Worm (Caenorhabditis elegans): ENCODE results near the gene dmsr-15.

The dmsr-15 gene

ce11 chrV:6828786-6829185 is at the start of gene dmsr-15:
dmsr-15 (minus strand) TSS chrV:6828886.
- no peak for TF ChIP-seq mec-3 (tag; optimal IDR thresholded peaks at IDR 0.05; ENCODE audit: borderline replicate concordance)

ce11 chrV:6876763-6877515 is 48.3 kb upstream of the dmsr-15 start:
- TF ChIP-seq tbx-7 (tag; optimal IDR thresholded peaks at IDR 0.05) (no peak), ama-1 (optimal IDR thresholded peaks at IDR 0.05) (no peak), Y22D7AL.16 (tag; optimal IDR thresholded peaks at IDR 0.05) (no peak), unc-86 (tag; optimal IDR thresholded peaks at IDR 0.05) (no peak), dmd-4 (tag; optimal IDR thresholded peaks at IDR 0.05; ENCODE audit: borderline replicate concordance) (no peak), ttx-3 (tag; optimal IDR thresholded peaks at IDR 0.05) (no peak), hlh-30 (tag; optimal IDR thresholded peaks at IDR 0.05; ENCODE audit: insufficient read depth) (no peak), mec-3 (tag; optimal IDR thresholded peaks at IDR 0.05; ENCODE audit: borderline replicate concordance) (no peak), pag-3 (tag; optimal IDR thresholded peaks at IDR 0.05; ENCODE audit: borderline replicate concordance) (no peak), pros-1 (tag; optimal IDR thresholded peaks at IDR 0.05) (no peak), ztf-16 (tag; optimal IDR thresholded peaks at IDR 0.05) (no peak), zip-5 (tag; optimal IDR thresholded peaks at IDR 0.05) (no peak), pha-2 (tag; optimal IDR thresholded peaks at IDR 0.05) (no peak), fkh-6 (tag; optimal IDR thresholded peaks at IDR 0.05) (no peak), ceh-24 (tag; optimal IDR thresholded peaks at IDR 0.05) (no peak), syd-9 (tag; optimal IDR thresholded peaks at IDR 0.05) (no peak), unc-42 (tag; optimal IDR thresholded peaks at IDR 0.05) (no peak), K02D7.2 (tag; optimal IDR thresholded peaks at IDR 0.05) (no peak), sox-4 (tag; optimal IDR thresholded peaks at IDR 0.05) (no peak)

DNA sequence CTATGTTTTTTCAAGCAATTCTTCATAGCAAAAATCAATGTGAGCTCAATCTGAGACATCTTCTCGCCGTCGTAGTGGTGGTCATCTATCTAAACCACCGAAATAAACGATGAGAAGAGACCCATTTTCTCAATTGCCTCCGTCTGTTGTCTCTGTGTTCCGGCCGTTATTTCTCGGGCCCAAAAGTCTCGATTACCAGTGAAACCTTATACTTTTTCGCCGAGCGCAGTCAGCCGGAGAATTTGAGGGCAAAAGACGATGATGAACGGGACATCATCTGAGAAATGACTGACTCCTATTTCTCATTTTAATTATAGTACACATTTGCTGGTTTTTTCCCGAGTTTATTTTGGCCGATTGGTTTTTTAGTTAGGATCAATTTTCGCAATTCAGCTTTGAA is 47.1 kb upstream of the dmsr-15 start:
- peak; percentile 81 for TF ChIP-seq ceh-34 (tag; optimal IDR thresholded peaks at IDR 0.05)
- no peak for TF ChIP-seq K09A11.1 (tag; optimal IDR thresholded peaks at IDR 0.05; ENCODE audit: insufficient read depth)

DNA sequence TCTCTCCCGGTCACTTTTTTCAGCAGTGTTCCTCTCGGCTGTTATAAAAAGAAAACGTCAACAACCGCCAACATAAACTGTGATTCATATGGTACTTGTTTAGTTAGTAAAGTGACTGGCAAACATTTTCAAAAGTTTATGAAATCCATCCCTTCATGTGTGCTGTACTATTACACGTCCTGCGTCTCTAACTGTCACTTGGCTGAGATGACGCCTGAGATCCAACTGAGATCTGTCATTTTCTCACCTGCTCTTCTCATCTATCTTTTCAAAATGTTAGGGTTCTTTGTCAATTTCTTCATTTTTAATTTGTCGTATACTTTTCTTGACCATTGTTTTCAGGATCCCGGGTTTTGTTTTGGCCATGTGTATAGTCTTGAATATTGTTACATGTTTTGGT is 46.0 kb upstream of the dmsr-15 start:
- TF ChIP-seq unc-55 (GFP tag; optimal IDR thresholded peaks at IDR 0.05) (peak; percentile 88), zip-5 (tag; optimal IDR thresholded peaks at IDR 0.05) (no peak), fax-1 (tag; optimal IDR thresholded peaks at IDR 0.05) (no peak)

ce11 chrV:6870004-6870403 is 41.3 kb upstream of the dmsr-15 start, which contains the start of gene frpr-18:
frpr-18 (plus strand) TSS chrV:6870304.
- TF ChIP-seq sox-4 (tag; optimal IDR thresholded peaks at IDR 0.05) (no peak), elt-2 (tag; optimal IDR thresholded peaks at IDR 0.05) (no peak), ceh-45 (GFP tag; IDR thresholded peaks at IDR 0.05) (no peak), ama-1 (optimal IDR thresholded peaks at IDR 0.05) (no peak), tbx-7 (tag; optimal IDR thresholded peaks at IDR 0.05) (no peak), ceh-24 (tag; optimal IDR thresholded peaks at IDR 0.05) (no peak), nfya-1 (tag; optimal IDR thresholded peaks at IDR 0.05) (no peak), pha-2 (tag; optimal IDR thresholded peaks at IDR 0.05) (no peak), ceh-34 (tag; optimal IDR thresholded peaks at IDR 0.05) (no peak), ceh-2 (tag; optimal IDR thresholded peaks at IDR 0.05) (no peak)

DNA sequence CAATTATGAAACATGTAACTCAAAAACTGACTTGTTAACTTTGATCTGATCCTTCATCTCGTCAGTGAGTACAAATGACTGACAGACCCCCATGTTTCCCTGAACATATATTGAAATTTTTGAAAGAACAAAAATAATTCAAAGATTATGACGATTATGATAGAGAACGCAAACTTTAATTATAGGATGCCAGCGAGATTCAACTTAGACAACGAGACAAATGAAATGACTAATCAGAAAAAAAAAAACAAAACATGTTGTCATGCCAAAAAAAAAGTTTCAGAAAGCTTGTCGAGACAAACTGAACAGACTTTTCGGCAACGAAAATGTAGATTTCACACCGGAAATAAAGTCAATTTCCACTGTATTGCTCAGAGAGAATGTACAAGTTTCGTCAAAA is 26.0 kb upstream of the dmsr-15 start, which contains the start of gene gpa-10:
gpa-10 (minus strand) TSS at position 101 of the 400 bp plus-strand sequence.
- TF ChIP-seq fkh-6 (tag; optimal IDR thresholded peaks at IDR 0.05), result no peak
- no peak for TF ChIP-seq tbx-7 (tag; optimal IDR thresholded peaks at IDR 0.05)
- no peak for TF ChIP-seq unc-55 (GFP tag; optimal IDR thresholded peaks at IDR 0.05)

DNA sequence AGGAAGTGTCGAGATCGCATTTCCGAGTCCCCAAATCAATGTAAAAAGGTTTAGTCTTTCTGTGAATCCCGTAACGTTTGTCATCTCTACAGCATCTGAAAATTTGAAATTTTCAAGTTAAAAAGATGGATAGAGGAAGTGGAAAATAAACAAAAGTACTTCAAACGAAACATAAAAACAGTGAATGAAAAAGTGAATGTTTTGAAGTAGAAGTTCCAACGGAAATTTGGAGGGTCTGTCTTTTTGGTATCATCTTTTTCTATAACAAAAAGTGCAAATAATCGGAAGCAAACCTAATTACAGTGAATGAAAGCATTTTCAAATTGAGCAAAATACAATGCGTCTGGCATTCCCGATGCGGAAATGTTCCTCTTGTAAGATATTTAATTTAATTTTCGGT is 17.8 kb upstream of the dmsr-15 start, which contains the start of gene lgc-54:
lgc-54 (minus strand) TSS at position 101 of the 400 bp plus-strand sequence.
- no peak for TF ChIP-seq T23F11.4 (GFP tag; optimal IDR thresholded peaks at IDR 0.05)
- TF ChIP-seq pha-4 (tag; optimal IDR thresholded peaks at IDR 0.05), result no peak
- no peak for TF ChIP-seq C08G9.2 (tag; optimal IDR thresholded peaks at IDR 0.05)
- no peak for TF ChIP-seq fkh-6 (tag; optimal IDR thresholded peaks at IDR 0.05)
- no peak for TF ChIP-seq ceh-19 (GFP tag; optimal IDR thresholded peaks at IDR 0.05)
- no peak for TF ChIP-seq elt-2 (tag; optimal IDR thresholded peaks at IDR 0.05)
- no peak for TF ChIP-seq ets-4 (tag; optimal IDR thresholded peaks at IDR 0.05)
- TF ChIP-seq elt-4 (tag; optimal IDR thresholded peaks at IDR 0.05), result no peak
- TF ChIP-seq hlh-6 (tag; optimal IDR thresholded peaks at IDR 0.05), result no peak
- TF ChIP-seq ahr-1 (tag; optimal IDR thresholded peaks at IDR 0.05), result no peak
- TF ChIP-seq pag-3 (tag; optimal IDR thresholded peaks at IDR 0.05; ENCODE audit: borderline replicate concordance), result no peak
- TF ChIP-seq pqm-1 (tag; optimal IDR thresholded peaks at IDR 0.05), result no peak
- TF ChIP-seq unc-86 (tag; optimal IDR thresholded peaks at IDR 0.05), result no peak

Data from whole organism, late embryonic.